Fruit fly (Drosophila melanogaster): ENCODE data around the gene CG46457.

CG46457 gene

dm6 chr3R:13526638-13527037 lies 2.5 kb downstream of the CG46457 start:
- no peak for TF ChIP-seq CG3995 (GFP tag; optimal IDR thresholded peaks at IDR 0.05)
- no peak for TF ChIP-seq D19B (GFP tag; optimal IDR thresholded peaks at IDR 0.05)
- no peak for TF ChIP-seq CG31388 (GFP tag; optimal IDR thresholded peaks at IDR 0.05)
- no peak for TF ChIP-seq CG5953 (GFP tag; IDR thresholded peaks at IDR 0.05)
- no peak for TF ChIP-seq eve (GFP tag; optimal IDR thresholded peaks at IDR 0.05)
- no peak for TF ChIP-seq BEAF-32 (GFP tag; optimal IDR thresholded peaks at IDR 0.05)
- TF ChIP-seq CG11695 (GFP tag; IDR thresholded peaks at IDR 0.05): no peak
- TF ChIP-seq inv (GFP tag; IDR thresholded peaks at IDR 0.05; ENCODE audit: partially characterized antibody): no peak

- TF ChIP-seq nom (GFP tag; optimal IDR thresholded peaks at IDR 0.05) (peak; percentile 49), CG12299 (tag; optimal IDR thresholded peaks at IDR 0.05) (no peak), Ets65A (GFP tag) (peak; percentile 42)
These were observed 3.2 kb downstream of the CG46457 start for dm6 chr3R:13525986-13526385.

- peak; percentile 90 for TF ChIP-seq nom (GFP tag; optimal IDR thresholded peaks at IDR 0.05)
- no peak for TF ChIP-seq CG7357 (GFP tag; IDR thresholded peaks at IDR 0.05)
- peak in 1 of 2 experiments; percentile 33 for TF ChIP-seq bsh (GFP tag; optimal IDR thresholded peaks at IDR 0.05)
- TF ChIP-seq Drgx (GFP tag; IDR thresholded peaks at IDR 0.05): peak; percentile 59
- TF ChIP-seq Ets65A (GFP tag): peak; percentile 52
These were observed 4.5 kb downstream of the CG46457 start for dm6 chr3R:13524672-13525071.

dm6 chr3R:13523435-13523834 lies 5.7 kb downstream of the CG46457 start, which contains the start of gene CG12538:
Gene CG12538 (minus strand): TSS chr3R:13523535.
- TF ChIP-seq Dref (GFP tag; IDR thresholded peaks at IDR 0.05): 0 out of 2 replicates have a peak, but pooled peaks have one; percentile 8
- TF ChIP-seq Dip2 (GFP tag; IDR thresholded peaks at IDR 0.05): no peak

dm6 chr3R:13509816-13510215 lies 19.3 kb downstream of the CG46457 start:
- TF ChIP-seq stwl (tag; optimal IDR thresholded peaks at IDR 0.05) (peak; percentile 58), CG6791 (GFP tag; IDR thresholded peaks at IDR 0.05; ENCODE audit: partially characterized antibody) (0 out of 3 replicates have a peak, but pooled peaks have one; percentile 53), Mad (GFP tag; optimal IDR thresholded peaks at IDR 0.05) (no peak), Tbp (GFP tag; optimal IDR thresholded peaks at IDR 0.05) (no peak), abd-A (tag; optimal IDR thresholded peaks at IDR 0.05) (peak; percentile 16), Ets65A (GFP tag) (peak; percentile 1), CG4854 (GFP tag; optimal IDR thresholded peaks at IDR 0.05) (no peak)

dm6 chr3R:13482283-13482682 lies 46.9 kb downstream of the CG46457 start:
- TF ChIP-seq Ets65A (GFP tag) (peak; percentile 90), CG18011 (GFP tag; optimal IDR thresholded peaks at IDR 0.05) (no peak)

Measured in whole organism, embryonic.